Fruit fly (Drosophila melanogaster): ENCODE measurements around the gene Tango14.

Tango14 gene

dm6 chr2L:1142730-1143281, 15.7 kb upstream of the Tango14 start, which contains the start of gene MFS3 (continued):
- TF ChIP-seq zfh1 (GFP tag; IDR thresholded peaks at IDR 0.05), result no peak
- TF ChIP-seq onecut (GFP tag; IDR thresholded peaks at IDR 0.05), result peak; percentile 44
- TF ChIP-seq CG13894 (tag; optimal IDR thresholded peaks at IDR 0.05), result peak; percentile 81
- TF ChIP-seq h (optimal IDR thresholded peaks at IDR 0.05), result no peak
- no peak for TF ChIP-seq yki (optimal IDR thresholded peaks at IDR 0.05)
- no peak for TF ChIP-seq HLH4C (GFP tag; IDR thresholded peaks at IDR 0.05; ENCODE audit: partially characterized antibody)
- TF ChIP-seq Hmx (GFP tag; optimal IDR thresholded peaks at IDR 0.05), result no peak
- TF ChIP-seq CG6791 (GFP tag; IDR thresholded peaks at IDR 0.05; ENCODE audit: partially characterized antibody), result 0 out of 3 replicates have a peak, but pooled peaks have one; percentile 38
- TF ChIP-seq Poxn (GFP tag; IDR thresholded peaks at IDR 0.05), result no peak
- TF ChIP-seq Bgb (GFP tag; IDR thresholded peaks at IDR 0.05; ENCODE audit: partially characterized antibody), result peak; percentile 26; the same call in 1 of the 2 replicates
- TF ChIP-seq repo (GFP tag; optimal IDR thresholded peaks at IDR 0.05), result no peak
- no peak for TF ChIP-seq Oaz (GFP tag; IDR thresholded peaks at IDR 0.05)
- no peak for TF ChIP-seq GATAe (GFP tag; conservative IDR thresholded peaks at IDR 0.05)
- TF ChIP-seq Kr (GFP tag; optimal IDR thresholded peaks at IDR 0.05), result no peak
- no peak for TF ChIP-seq Rx (GFP tag; IDR thresholded peaks at IDR 0.05)
- peak; percentile 82 for TF ChIP-seq CTCF (GFP tag; optimal IDR thresholded peaks at IDR 0.05)
- peak; percentile 79 for TF ChIP-seq pros (GFP tag; optimal IDR thresholded peaks at IDR 0.05)

- TF ChIP-seq CG13894 (tag; optimal IDR thresholded peaks at IDR 0.05) (peak; percentile 44), PHDP (tag; optimal IDR thresholded peaks at IDR 0.05) (no peak), CG42726 (GFP tag; IDR thresholded peaks at IDR 0.05; ENCODE audit: partially characterized antibody) (0 out of 2 replicates have a peak, but pooled peaks have one; percentile 3), onecut (GFP tag; IDR thresholded peaks at IDR 0.05) (no peak), scrt (GFP tag; optimal IDR thresholded peaks at IDR 0.05) (peak; percentile 58), D19A (tag; optimal IDR thresholded peaks at IDR 0.05) (peak; percentile 43), kah (GFP tag; optimal IDR thresholded peaks at IDR 0.05) (peak; percentile 75), CG4820 (GFP tag; optimal IDR thresholded peaks at IDR 0.05) (no peak), CG12659 (GFP tag; optimal IDR thresholded peaks at IDR 0.05) (no peak), ERR (GFP tag; optimal IDR thresholded peaks at IDR 0.05) (peak; percentile 87), al (GFP tag; IDR thresholded peaks at IDR 0.05) (no peak), Med (GFP tag) (no peak), danr (GFP tag; IDR thresholded peaks at IDR 0.05) (no peak), Ets65A (GFP tag) (peak; percentile 17)
Measured at dm6 chr2L:1143286-1143685, 15.2 kb upstream of the Tango14 start.

dm6 chr2L:1144371-1145360, 13.8 kb upstream of the Tango14 start:
- TF ChIP-seq C15 (GFP tag; IDR thresholded peaks at IDR 0.05) (no peak), Fer3 (tag; optimal IDR thresholded peaks at IDR 0.05) (peak; percentile 58), CG17568 (GFP tag; optimal IDR thresholded peaks at IDR 0.05) (peak; percentile 9), Pdp1 (GFP tag; optimal IDR thresholded peaks at IDR 0.05) (peak in 1 of 2 experiments; percentile 82), so (GFP tag; IDR thresholded peaks at IDR 0.05) (no peak), CG4617 (GFP tag; optimal IDR thresholded peaks at IDR 0.05; ENCODE audit: borderline replicate concordance) (no peak), CG10959 (GFP tag; IDR thresholded peaks at IDR 0.05) (no peak), CG10979 (tag; optimal IDR thresholded peaks at IDR 0.05) (peak; percentile 64), Optix (GFP tag; IDR thresholded peaks at IDR 0.05) (0 out of 3 replicates have a peak, but pooled peaks have one; percentile 43), toy (GFP tag; IDR thresholded peaks at IDR 0.05) (no peak), trem (tag; optimal IDR thresholded peaks at IDR 0.05) (peak; percentile 24), Hr51 (GFP tag; optimal IDR thresholded peaks at IDR 0.05) (peak in 1 of 2 experiments; percentile 61), unc-4 (GFP tag; IDR thresholded peaks at IDR 0.05; ENCODE audit: partially characterized antibody) (no peak), nerfin-2 (GFP tag; IDR thresholded peaks at IDR 0.05; ENCODE audit: partially characterized antibody) (no peak), gt (GFP tag; IDR thresholded peaks at IDR 0.05) (0 out of 2 replicates have a peak, but pooled peaks have one; percentile 9), Abd-B (GFP tag; optimal IDR thresholded peaks at IDR 0.05) (no peak), BtbVII (GFP tag; optimal IDR thresholded peaks at IDR 0.05) (peak; percentile 42), ken (GFP tag; IDR thresholded peaks at IDR 0.05) (peak; percentile 62; the same call in 1 of the 3 replicates)
